Worm (Caenorhabditis elegans): Measurements from ENCODE around the gene sax-1.

The sax-1 gene

DNA sequence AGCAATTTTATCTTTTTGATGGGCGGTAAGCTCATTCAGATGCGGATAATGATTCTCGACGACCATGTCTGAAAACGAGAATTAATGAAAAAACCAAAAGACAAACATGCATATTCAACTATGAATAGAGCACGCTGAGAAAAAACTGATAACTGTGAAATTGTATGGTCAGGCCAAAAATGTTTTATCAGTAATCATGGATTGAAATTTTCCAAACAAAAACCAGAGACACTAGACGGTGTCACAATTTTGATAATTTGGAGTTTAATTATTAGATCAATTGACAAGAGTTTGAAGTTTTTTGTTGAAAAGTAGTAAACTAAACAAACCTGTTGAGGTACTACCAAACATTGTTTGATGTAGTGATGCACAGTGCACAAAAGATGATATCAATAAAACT lies 49.6 kb downstream of the sax-1 start, which contains the start of gene cgr-1 (continued):
- TF ChIP-seq duxl-1 (tag; optimal IDR thresholded peaks at IDR 0.05; ENCODE audit: poor library complexity) = no peak

DNA sequence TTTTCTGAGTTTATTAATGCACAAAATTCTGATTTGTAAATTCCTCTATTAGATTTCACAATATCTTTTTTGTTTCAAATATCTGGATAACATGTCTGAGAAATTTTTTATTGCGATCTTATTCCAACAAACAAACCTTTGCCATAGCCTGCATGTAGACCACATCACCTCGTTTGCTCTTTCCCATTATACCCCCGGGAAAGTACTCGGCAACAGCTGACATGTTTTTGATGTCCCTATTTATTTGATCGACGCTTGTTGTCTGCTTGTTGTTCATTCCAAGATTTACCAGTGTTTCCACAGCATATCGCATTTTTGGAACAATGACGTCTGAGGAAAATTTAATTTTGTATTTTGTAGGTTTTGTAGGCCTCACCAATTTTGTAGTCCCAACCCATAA lies 50.1 kb downstream of the sax-1 start:
- TF ChIP-seq daf-16 (GFP tag; optimal IDR thresholded peaks at IDR 0.05) (peak in 1 of 2 experiments; percentile 84), daf-16 (tag; optimal IDR thresholded peaks at IDR 0.05) (no peak), F10B5.3 (tag; optimal IDR thresholded peaks at IDR 0.05) (no peak), php-3 (GFP tag; IDR thresholded peaks at IDR 0.05) (no peak), egl-27 (tag; optimal IDR thresholded peaks at IDR 0.05) (no peak), gei-8 (GFP tag; optimal IDR thresholded peaks at IDR 0.05) (no peak)

DNA sequence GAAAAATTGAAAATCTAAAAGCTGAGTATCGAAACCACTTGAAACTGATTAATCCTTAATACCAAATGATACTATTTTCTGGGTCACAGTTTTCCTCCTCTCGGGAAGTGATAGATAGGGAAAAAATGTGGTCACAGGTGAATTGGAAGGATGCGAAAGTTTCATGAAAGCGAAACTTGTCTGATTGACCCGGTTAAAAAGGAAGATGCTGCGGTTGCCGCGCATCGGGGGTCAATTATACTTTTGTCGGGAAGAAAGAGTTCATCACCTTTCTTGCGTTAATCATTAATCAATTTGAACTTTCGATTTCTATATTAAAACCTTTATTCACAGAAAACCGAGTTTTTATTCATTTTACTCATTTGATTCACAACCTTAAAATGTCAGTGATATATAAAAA lies 53.0 kb downstream of the sax-1 start:
- TF ChIP-seq nhr-6 (tag; optimal IDR thresholded peaks at IDR 0.05) = no peak
- TF ChIP-seq egl-43 (GFP tag; IDR thresholded peaks at IDR 0.05) = no peak
- no peak for TF ChIP-seq mes-2 (tag; optimal IDR thresholded peaks at IDR 0.05; ENCODE audit: poor library complexity, severe bottlenecking)
- no peak for TF ChIP-seq ceh-44 (GFP tag; IDR thresholded peaks at IDR 0.05)
- no peak for TF ChIP-seq hif-1 (tag; optimal IDR thresholded peaks at IDR 0.05)
- TF ChIP-seq spr-3 (GFP tag; optimal IDR thresholded peaks at IDR 0.05) = no peak
- TF ChIP-seq ZK337.2 (GFP tag; IDR thresholded peaks at IDR 0.05) = no peak
- no peak for TF ChIP-seq vab-7 (GFP tag; IDR thresholded peaks at IDR 0.05)
- no peak for TF ChIP-seq ztf-11 (tag; optimal IDR thresholded peaks at IDR 0.05)
- no peak for TF ChIP-seq F26F4.8 (GFP tag; conservative IDR thresholded peaks at IDR 0.05)
- TF ChIP-seq unc-62 (GFP tag; optimal IDR thresholded peaks at IDR 0.05 in 1 of 2) = no peak
- TF ChIP-seq unc-62 (tag; optimal IDR thresholded peaks at IDR 0.05) = no peak
- TF ChIP-seq nhr-111 (GFP tag; optimal IDR thresholded peaks at IDR 0.05) = no peak
- TF ChIP-seq ces-1 (GFP tag; optimal IDR thresholded peaks at IDR 0.05) = no peak
- no peak for TF ChIP-seq R02D3.7 (tag; optimal IDR thresholded peaks at IDR 0.05)
- TF ChIP-seq php-3 (GFP tag; IDR thresholded peaks at IDR 0.05) = no peak
- no peak for TF ChIP-seq hlh-11 (tag; optimal IDR thresholded peaks at IDR 0.05)
- no peak for TF ChIP-seq spr-1 (tag; optimal IDR thresholded peaks at IDR 0.05)
- TF ChIP-seq ceh-82 (tag; optimal IDR thresholded peaks at IDR 0.05) = no peak
- no peak for TF ChIP-seq pqm-1 (tag; optimal IDR thresholded peaks at IDR 0.05)

Data from whole organism, L4 larva.